Worm (Caenorhabditis elegans): ENCODE data around the gene ebp-2.

ebp-2 gene

DNA sequence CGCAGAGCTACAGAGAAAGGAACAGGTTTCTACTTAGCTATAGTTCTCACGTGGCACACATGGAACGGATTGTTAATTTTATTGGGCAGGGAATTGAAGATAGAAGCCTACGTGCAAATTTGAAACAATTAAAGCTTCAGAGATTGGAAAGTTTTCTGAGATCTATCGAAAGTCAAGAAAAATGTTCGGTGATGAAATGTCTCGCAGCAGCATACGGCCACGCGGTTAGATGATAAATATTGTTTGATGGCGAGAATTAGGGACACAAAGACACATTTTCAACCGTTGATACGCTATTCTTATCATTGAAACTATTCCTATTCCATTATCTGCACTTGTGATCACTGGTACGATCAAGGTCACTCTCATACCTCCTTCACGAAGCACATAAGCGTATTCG, 30.0 kb downstream of the ebp-2 start:
- peak; percentile 24 to 86 (median 76) for TF ChIP-seq elt-3 (tag; optimal IDR thresholded peaks at IDR 0.05)
- TF ChIP-seq mdl-1 (tag; optimal IDR thresholded peaks at IDR 0.05), result peak; percentile 4
- peak; percentile 46 for TF ChIP-seq jun-1 (tag; optimal IDR thresholded peaks at IDR 0.05)
- peak; percentile 51 for TF ChIP-seq nhr-25 (tag; optimal IDR thresholded peaks at IDR 0.05)
- TF ChIP-seq ceh-9 (tag; optimal IDR thresholded peaks at IDR 0.05), result no peak
- TF ChIP-seq pqm-1 (tag; optimal IDR thresholded peaks at IDR 0.05), result peak; percentile 77
- TF ChIP-seq elt-1 (tag; optimal IDR thresholded peaks at IDR 0.05), result no peak
- TF ChIP-seq fkh-10 (GFP tag; optimal IDR thresholded peaks at IDR 0.05), result no peak
- peak; percentile 47 for TF ChIP-seq snpc-4 (tag; optimal IDR thresholded peaks at IDR 0.05)
- peak; percentile 77 for TF ChIP-seq elt-2 (tag; optimal IDR thresholded peaks at IDR 0.05)
- peak; percentile 75 for TF ChIP-seq nhr-43 (tag; optimal IDR thresholded peaks at IDR 0.05; ENCODE audit: poor library complexity, severe bottlenecking)
- no peak for TF ChIP-seq nhr-23 (tag; optimal IDR thresholded peaks at IDR 0.05)
- TF ChIP-seq lin-39 (tag; optimal IDR thresholded peaks at IDR 0.05), result no peak
- TF ChIP-seq egl-27 (tag; optimal IDR thresholded peaks at IDR 0.05), result no peak
- TF ChIP-seq pha-4 (tag; optimal IDR thresholded peaks at IDR 0.05), result peak; percentile 5
- TF ChIP-seq ZK546.5 (tag; optimal IDR thresholded peaks at IDR 0.05), result no peak
- no peak for TF ChIP-seq nhr-76 (tag; optimal IDR thresholded peaks at IDR 0.05)
- peak; percentile 15 for TF ChIP-seq skn-1 (tag; optimal IDR thresholded peaks at IDR 0.05)

DNA sequence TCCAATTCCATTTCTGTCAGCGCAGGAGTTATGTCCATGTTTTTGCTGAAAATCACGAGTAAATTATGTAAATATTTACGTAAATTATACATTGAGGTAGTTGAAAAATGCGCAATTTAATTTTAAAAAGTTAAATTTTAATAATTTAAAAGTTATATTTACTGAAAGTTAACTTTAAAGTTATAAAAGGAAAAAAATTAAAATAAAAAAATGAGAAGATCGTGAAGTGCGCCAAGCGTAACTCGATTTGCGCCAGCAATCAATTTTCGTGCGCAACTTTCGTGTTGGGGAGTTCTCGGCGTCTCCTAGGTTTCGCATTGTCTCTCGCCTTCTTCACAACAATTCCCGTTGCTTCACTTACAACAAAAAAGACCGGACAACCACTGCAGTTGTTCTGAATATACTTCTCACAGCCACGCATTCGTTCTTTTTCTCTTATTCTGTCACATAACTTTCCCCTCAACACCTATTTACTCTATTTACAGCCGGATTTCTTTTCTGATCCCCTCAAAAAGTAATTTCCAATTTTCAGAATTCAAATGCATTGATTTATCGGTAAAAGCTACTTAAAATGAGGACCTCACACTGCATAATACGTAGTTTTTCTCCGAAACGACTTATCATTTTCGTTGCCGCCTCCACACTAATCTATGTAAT, 31.1 kb downstream of the ebp-2 start, which contains the start of the genes metl-1 and W02B12.11:
TSS of gene metl-1 (minus strand) at position 51 of the 657 bp plus-strand sequence.
TSS of gene W02B12.11 (plus strand) at position 337 of the 657 bp plus-strand sequence.
- TF ChIP-seq ztf-4 (tag; optimal IDR thresholded peaks at IDR 0.05) (no peak), hmg-11 (tag; optimal IDR thresholded peaks at IDR 0.05) (peak; percentile 83), R02D3.7 (tag; optimal IDR thresholded peaks at IDR 0.05) (peak; percentile 81), pqm-1 (tag; optimal IDR thresholded peaks at IDR 0.05) (peak; percentile 26), lsy-12 (tag; optimal IDR thresholded peaks at IDR 0.05) (peak; percentile 65), unc-62 (GFP tag; optimal IDR thresholded peaks at IDR 0.05) (no peak), egl-5 (tag; optimal IDR thresholded peaks at IDR 0.05) (peak; percentile 36), nhr-43 (tag; optimal IDR thresholded peaks at IDR 0.05; ENCODE audit: poor library complexity, severe bottlenecking) (peak; percentile 86), tbx-2 (tag; optimal IDR thresholded peaks at IDR 0.05) (peak; percentile 80), pha-4 (tag; optimal IDR thresholded peaks at IDR 0.05) (no peak), mdl-1 (tag; optimal IDR thresholded peaks at IDR 0.05) (no peak), unc-39 (tag; optimal IDR thresholded peaks at IDR 0.05) (no peak), zag-1 (tag; optimal IDR thresholded peaks at IDR 0.05) (no peak), ceh-28 (tag; optimal IDR thresholded peaks at IDR 0.05) (peak; percentile 63), fkh-10 (GFP tag; optimal IDR thresholded peaks at IDR 0.05) (no peak), mml-1 (tag; optimal IDR thresholded peaks at IDR 0.05) (no peak), nhr-11 (tag; optimal IDR thresholded peaks at IDR 0.05) (no peak), jun-1 (tag; optimal IDR thresholded peaks at IDR 0.05) (peak; percentile 62), sea-2 (GFP tag; optimal IDR thresholded peaks at IDR 0.05) (no peak), nhr-23 (tag; optimal IDR thresholded peaks at IDR 0.05) (peak; percentile 95), daf-12 (tag; optimal IDR thresholded peaks at IDR 0.05) (no peak), nhr-12 (tag; optimal IDR thresholded peaks at IDR 0.05) (no peak), nfya-1 (tag; optimal IDR thresholded peaks at IDR 0.05; ENCODE audit: insufficient read depth) (no peak), nhr-28 (tag; optimal IDR thresholded peaks at IDR 0.05) (no peak), elt-3 (tag; optimal IDR thresholded peaks at IDR 0.05) (no peak), snpc-4 (tag; optimal IDR thresholded peaks at IDR 0.05) (no peak), ama-1 (optimal IDR thresholded peaks at IDR 0.05) (no peak), elt-1 (tag; optimal IDR thresholded peaks at IDR 0.05) (peak; percentile 11), ceh-9 (tag; optimal IDR thresholded peaks at IDR 0.05) (no peak), fos-1 (tag; optimal IDR thresholded peaks at IDR 0.05) (no peak), lin-15B (tag; optimal IDR thresholded peaks at IDR 0.05) (peak; percentile 69), nhr-77 (tag; optimal IDR thresholded peaks at IDR 0.05) (peak; percentile 10), ceh-16 (tag; optimal IDR thresholded peaks at IDR 0.05) (no peak), ZK546.5 (tag; optimal IDR thresholded peaks at IDR 0.05) (no peak), ceh-82 (tag; optimal IDR thresholded peaks at IDR 0.05) (peak; percentile 58), nhr-67 (tag; optimal IDR thresholded peaks at IDR 0.05) (no peak), nhr-25 (tag; optimal IDR thresholded peaks at IDR 0.05) (peak; percentile 60), eor-1 (tag; optimal IDR thresholded peaks at IDR 0.05) (no peak), nhr-237 (tag; optimal IDR thresholded peaks at IDR 0.05) (no peak), lin-39 (tag; optimal IDR thresholded peaks at IDR 0.05) (peak; percentile 40), skn-1 (tag; optimal IDR thresholded peaks at IDR 0.05) (peak; percentile 44), egl-27 (tag; optimal IDR thresholded peaks at IDR 0.05) (no peak), fkh-2 (tag; optimal IDR thresholded peaks at IDR 0.05) (no peak), elt-2 (tag; optimal IDR thresholded peaks at IDR 0.05) (peak; percentile 59), ztf-11 (tag; optimal IDR thresholded peaks at IDR 0.05) (no peak), nhr-76 (tag; optimal IDR thresholded peaks at IDR 0.05) (no peak), aly-2 (tag; optimal IDR thresholded peaks at IDR 0.05) (no peak)
